Worm (Caenorhabditis elegans) whole organism, L4 larva: ENCODE data around the gene rga-3.

Experiments
- aha-1 ChIP-seq: fragments of 150-350 bp; peaks from one replicate; lab custom pipeline; 2014; ENCODE audit warnings: missing biosample characterization, missing genetic modification characterization
- ama-1 ChIP-seq: fragments of 150-350 bp; optimal IDR thresholded peaks from 2 replicates; lab custom pipeline; 2014; ENCODE audit warnings: inconsistent platforms, mixed read lengths
- nhr-11 ChIP-seq: fragments of 150-350 bp; optimal IDR thresholded peaks from 2 replicates; lab custom pipeline; 2014; ENCODE audit warnings: missing biosample characterization, missing genetic modification characterization
- nhr-25 ChIP-seq: sonication (generic microtip); optimal IDR thresholded peaks from 2 replicates; lab custom pipeline; 2017; ENCODE audit warnings: missing genetic modification characterization, mild to moderate bottlenecking, missing compliant biosample characterization, antibody characterized with exemption, moderate library complexity, borderline replicate concordance; ENCODE audit not compliant: insufficient read depth
- pqm-1 ChIP-seq: sonication (generic microtip); optimal IDR thresholded peaks from 2 replicates; lab custom pipeline; 2017; ENCODE audit warnings: missing biosample characterization, missing genetic modification characterization
- ztf-11 ChIP-seq: fragments of 150-350 bp; optimal IDR thresholded peaks from 2 replicates; lab custom pipeline; 2014; ENCODE audit warnings: missing biosample characterization, missing genetic modification characterization

DNA sequence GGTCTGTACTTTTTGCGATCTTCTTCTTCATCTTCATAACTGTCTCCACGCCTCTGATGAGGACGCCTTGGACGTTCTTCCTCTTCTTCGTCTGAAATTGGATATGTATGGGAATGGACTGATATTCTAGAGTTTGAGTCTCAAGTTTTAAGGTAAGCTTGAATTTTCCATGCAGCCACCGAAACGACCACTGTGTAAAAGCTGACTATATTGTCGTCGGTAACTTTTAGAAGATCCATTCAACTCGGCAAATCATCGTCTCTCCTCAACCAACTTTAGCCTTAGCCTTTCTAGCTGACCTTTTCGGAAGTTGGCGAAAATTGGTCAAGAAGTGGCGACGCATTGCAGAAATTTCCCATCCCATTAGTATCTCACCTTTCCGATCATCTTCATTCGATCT, 6.7 kb downstream of the rga-3 start:
- no peak for TF ChIP-seq ztf-11 (tag; lab: Kevin White, UChicago)
- TF ChIP-seq nhr-25 (tag; lab: Kevin White, UChicago) = no peak
- TF ChIP-seq pqm-1 (tag; lab: Kevin White, UChicago) = no peak
- TF ChIP-seq nhr-11 (tag; lab: Kevin White, UChicago) = no peak
- TF ChIP-seq ama-1 = no peak
- no peak for TF ChIP-seq aha-1 (tag; lab: Kevin White, UChicago)
